Fruit fly (Drosophila melanogaster): Measurements from ENCODE around the gene SNF4Agamma.
A peak's percentile ranks its signal among the peaks of the same experiment; 100 is the strongest.

SNF4Agamma gene

DNA sequence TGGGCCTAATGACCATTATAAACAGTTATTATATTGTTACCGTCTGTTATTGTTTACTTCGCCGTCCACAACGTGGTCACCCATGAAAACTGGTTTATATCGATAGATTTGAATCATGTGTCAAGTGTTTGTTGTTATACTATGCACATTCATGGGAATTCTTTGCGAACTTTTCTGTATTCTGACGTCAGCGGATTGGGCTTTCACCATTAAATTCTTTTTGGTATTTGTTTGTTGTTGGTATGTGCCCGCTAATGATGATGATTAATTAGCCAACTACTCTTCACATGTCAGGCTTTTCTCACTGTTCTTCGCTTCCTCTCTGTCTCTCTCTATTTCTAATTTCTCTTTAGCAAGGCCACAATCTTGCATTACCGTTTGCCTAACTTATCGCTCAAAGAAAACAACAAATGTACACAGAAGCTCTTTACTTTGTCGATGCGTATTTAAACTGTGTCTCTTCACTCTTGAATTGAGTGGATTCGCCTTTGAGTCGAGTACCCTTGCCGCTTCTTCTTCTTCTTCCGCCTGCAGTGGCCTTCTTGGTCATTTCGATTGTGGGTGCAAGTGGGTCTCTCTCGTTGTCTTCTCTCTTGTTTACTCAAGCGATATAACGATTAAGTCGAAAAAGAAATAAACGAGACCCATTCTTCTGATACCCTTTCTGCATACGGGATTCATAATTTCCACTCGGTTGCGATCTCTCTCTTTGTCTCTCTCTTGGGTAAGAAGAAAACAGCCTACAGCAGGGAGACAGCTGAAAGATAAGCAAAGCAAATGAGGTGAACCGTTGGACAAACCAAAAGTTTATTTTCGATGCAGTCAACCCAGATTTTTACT is 63.3 kb downstream of the SNF4Agamma start (continued):
- peak; percentile 86 for TF ChIP-seq CG7987 (GFP tag; optimal IDR thresholded peaks at IDR 0.05)
- TF ChIP-seq CG9797 (GFP tag; optimal IDR thresholded peaks at IDR 0.05): no peak
- no peak for TF ChIP-seq CG10274 (GFP tag; optimal IDR thresholded peaks at IDR 0.05)
- no peak for TF ChIP-seq CG30020 (tag; optimal IDR thresholded peaks at IDR 0.05)
- no peak for TF ChIP-seq CG11560 (tag; IDR thresholded peaks at IDR 0.05)
- no peak; the same call in 1 of the 2 replicates for TF ChIP-seq HLH3B (GFP tag; IDR thresholded peaks at IDR 0.05)
- TF ChIP-seq CG3995 (GFP tag; optimal IDR thresholded peaks at IDR 0.05): no peak
- no peak for TF ChIP-seq GATAe (GFP tag; conservative IDR thresholded peaks at IDR 0.05)
- peak; percentile 27; the same call in 1 of the 2 replicates for TF ChIP-seq CG11696 (GFP tag; IDR thresholded peaks at IDR 0.05)
- no peak for TF ChIP-seq trem (tag; optimal IDR thresholded peaks at IDR 0.05)
- no peak for TF ChIP-seq Hr78 (GFP tag; optimal IDR thresholded peaks at IDR 0.05)
- 0 out of 3 replicates have a peak, but pooled peaks have one; percentile 14 for TF ChIP-seq Opbp (GFP tag; IDR thresholded peaks at IDR 0.05; ENCODE audit: partially characterized antibody)
- TF ChIP-seq Oli (tag; optimal IDR thresholded peaks at IDR 0.05): no peak
- no peak for TF ChIP-seq HLH54F (GFP tag; optimal IDR thresholded peaks at IDR 0.05)
- no peak for TF ChIP-seq H2.0 (GFP tag; IDR thresholded peaks at IDR 0.05)
- TF ChIP-seq knrl (GFP tag; IDR thresholded peaks at IDR 0.05; ENCODE audit: partially characterized antibody): no peak
- TF ChIP-seq CG17361 (GFP tag; IDR thresholded peaks at IDR 0.05): no peak
- TF ChIP-seq CG12299 (tag; optimal IDR thresholded peaks at IDR 0.05): peak; percentile 94
- TF ChIP-seq slp2 (GFP tag; optimal IDR thresholded peaks at IDR 0.05): no peak
- no peak for TF ChIP-seq CG13123 (GFP tag; optimal IDR thresholded peaks at IDR 0.05)
- TF ChIP-seq Antp (GFP tag; optimal IDR thresholded peaks at IDR 0.05): no peak
- no peak for TF ChIP-seq Hmx (GFP tag; optimal IDR thresholded peaks at IDR 0.05)
- TF ChIP-seq Tbp (GFP tag; optimal IDR thresholded peaks at IDR 0.05): no peak
- no peak for TF ChIP-seq CG31224 (GFP tag; IDR thresholded peaks at IDR 0.05)
- no peak for TF ChIP-seq CG6683 (GFP tag; optimal IDR thresholded peaks at IDR 0.05)
- no peak for TF ChIP-seq ase (GFP tag; IDR thresholded peaks at IDR 0.05)
- no peak for TF ChIP-seq shn (GFP tag; optimal IDR thresholded peaks at IDR 0.05)
- TF ChIP-seq sd (tag; optimal IDR thresholded peaks at IDR 0.05): peak; percentile 94
- TF ChIP-seq CG2116 (GFP tag; optimal IDR thresholded peaks at IDR 0.05): no peak
- no peak for TF ChIP-seq CG3838 (GFP tag; optimal IDR thresholded peaks at IDR 0.05)
- TF ChIP-seq stc (GFP tag; IDR thresholded peaks at IDR 0.05): peak; percentile 50; the same call in 1 of the 2 replicates
- no peak for TF ChIP-seq Hr39 (optimal IDR thresholded peaks at IDR 0.05)
- TF ChIP-seq CG10654 (GFP tag; optimal IDR thresholded peaks at IDR 0.05): no peak
- TF ChIP-seq Drgx (GFP tag; IDR thresholded peaks at IDR 0.05): no peak
- no peak for TF ChIP-seq CG8281 (tag; optimal IDR thresholded peaks at IDR 0.05)
- TF ChIP-seq vnd (GFP tag; IDR thresholded peaks at IDR 0.05; ENCODE audit: partially characterized antibody): no peak
- TF ChIP-seq Dref (GFP tag; IDR thresholded peaks at IDR 0.05): no peak
- no peak for TF ChIP-seq wor (GFP tag; IDR thresholded peaks at IDR 0.05)
- no peak for TF ChIP-seq psq (GFP tag; optimal IDR thresholded peaks at IDR 0.05)
- TF ChIP-seq CG6175 (GFP tag; IDR thresholded peaks at IDR 0.05): no peak
- TF ChIP-seq z (GFP tag; IDR thresholded peaks at IDR 0.05): peak; percentile 97
- no peak for TF ChIP-seq chn (GFP tag; optimal IDR thresholded peaks at IDR 0.05)
- TF ChIP-seq D19A (tag; optimal IDR thresholded peaks at IDR 0.05): peak; percentile 97
- TF ChIP-seq Bteb2 (GFP tag; optimal IDR thresholded peaks at IDR 0.05): no peak
- no peak for TF ChIP-seq nerfin-2 (GFP tag; IDR thresholded peaks at IDR 0.05; ENCODE audit: partially characterized antibody)
- peak; percentile 60 for TF ChIP-seq Nf-YC (tag; optimal IDR thresholded peaks at IDR 0.05)
- no peak for TF ChIP-seq CG9817 (tag; optimal IDR thresholded peaks at IDR 0.05)
- no peak for TF ChIP-seq ab (GFP tag; optimal IDR thresholded peaks at IDR 0.05)
- TF ChIP-seq C15 (GFP tag; IDR thresholded peaks at IDR 0.05): no peak
- 0 out of 3 replicates have a peak, but pooled peaks have one; percentile 48 for TF ChIP-seq CG11695 (GFP tag; IDR thresholded peaks at IDR 0.05)
- TF ChIP-seq CTCF (GFP tag; optimal IDR thresholded peaks at IDR 0.05): no peak
